Fruit fly (Drosophila melanogaster) ovary, adult (tissue): Measurements from ENCODE around the gene CG11588.

Source experiments
- CG17801 ChIP-seq: fragments of 200-800 bp; optimal IDR thresholded peaks from 2 replicates; lab custom pipeline; 2019; ENCODE audit warnings: missing biosample characterization, mild to moderate bottlenecking, missing genetic modification characterization, moderate library complexity; ENCODE audit not compliant: partially characterized antibody

CG11588 gene

dm6 chr3L:11921213-11921612, at the start of gene CG11588:
CG11588 (plus strand) TSS chr3L:11921513.
- no peak for TF ChIP-seq CG17801 (GFP tag; lab: Kevin White, UChicago)

dm6 chr3L:11874758-11875157, 46.6 kb upstream of the CG11588 start:
- no peak for TF ChIP-seq CG17801 (GFP tag; lab: Kevin White, UChicago)

DNA sequence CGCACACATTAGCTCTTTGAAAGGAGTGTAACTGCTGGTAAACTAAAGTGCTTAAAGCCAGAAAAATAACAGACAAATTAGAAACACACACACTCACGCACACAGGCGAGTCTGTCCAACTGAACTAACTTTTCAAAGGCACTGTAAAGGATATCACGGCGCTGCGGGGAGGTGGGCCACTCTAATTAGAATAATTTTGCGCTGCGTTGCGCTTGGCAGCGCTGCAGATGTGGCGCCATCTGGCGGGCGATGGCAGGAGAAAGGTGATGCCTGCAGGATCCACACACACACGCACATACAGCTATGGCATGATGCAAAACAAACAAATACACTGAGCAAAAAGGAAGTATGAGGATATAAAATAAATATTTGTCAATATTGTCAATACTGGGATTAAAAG, 45.3 kb upstream of the CG11588 start:
- TF ChIP-seq CG17801 (GFP tag; lab: Kevin White, UChicago), result no peak

DNA sequence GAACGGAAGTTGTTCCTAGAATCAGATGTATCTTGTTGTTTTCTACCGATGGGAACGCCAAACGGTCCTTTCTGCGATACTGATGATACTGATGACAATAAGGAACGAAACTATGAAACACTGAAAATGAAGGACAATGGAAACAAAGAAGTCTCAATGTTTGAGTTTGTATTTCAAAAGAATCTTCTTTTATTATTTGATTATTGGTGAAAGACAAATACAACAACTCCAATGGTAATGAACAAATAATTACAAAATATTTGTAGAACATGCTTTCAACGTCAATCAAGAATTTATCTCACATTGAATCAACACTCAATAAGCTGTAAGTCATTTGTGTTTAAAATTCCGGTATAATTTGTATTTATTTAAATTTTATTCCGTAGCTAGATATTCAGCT, 42.5 kb upstream of the CG11588 start, which contains the start of gene Sprn:
Gene Sprn, plus strand, starts transcription at position 301 of the 400 bp plus-strand sequence.
- no peak for TF ChIP-seq CG17801 (GFP tag; lab: Kevin White, UChicago)

dm6 chr3L:11881084-11881483, 40.2 kb upstream of the CG11588 start, which contains the start of gene CCDC151:
CCDC151 (plus strand) TSS chr3L:11881384.
- TF ChIP-seq CG17801 (GFP tag; lab: Kevin White, UChicago), result no peak

DNA sequence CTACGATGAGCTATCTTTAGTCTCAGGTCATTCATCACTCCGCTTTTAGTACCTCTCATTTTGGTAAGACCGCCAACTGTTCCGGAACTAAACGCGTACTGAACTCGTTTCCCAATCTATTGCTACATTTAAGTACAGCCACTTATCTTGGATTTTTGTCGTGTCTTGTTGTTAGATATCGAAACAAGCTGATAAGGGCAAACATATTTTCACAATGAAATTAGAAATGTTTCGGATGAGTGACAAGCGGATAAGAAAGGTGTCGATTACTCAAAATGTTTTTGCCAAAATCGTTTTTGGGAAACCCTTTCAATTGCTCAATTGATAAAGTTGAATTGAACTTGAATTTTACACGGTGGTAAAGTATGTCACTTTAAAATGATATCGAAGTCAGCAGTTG, 32.4 kb upstream of the CG11588 start, which contains the start of gene CG5897:
Gene CG5897, minus strand, starts transcription at position 101 of the 400 bp plus-strand sequence.
- no peak for TF ChIP-seq CG17801 (GFP tag; lab: Kevin White, UChicago)

- no peak for TF ChIP-seq CG17801 (GFP tag; lab: Kevin White, UChicago)
These were observed 28.5 kb upstream of the CG11588 start for dm6 chr3L:11892766-11893165.

DNA sequence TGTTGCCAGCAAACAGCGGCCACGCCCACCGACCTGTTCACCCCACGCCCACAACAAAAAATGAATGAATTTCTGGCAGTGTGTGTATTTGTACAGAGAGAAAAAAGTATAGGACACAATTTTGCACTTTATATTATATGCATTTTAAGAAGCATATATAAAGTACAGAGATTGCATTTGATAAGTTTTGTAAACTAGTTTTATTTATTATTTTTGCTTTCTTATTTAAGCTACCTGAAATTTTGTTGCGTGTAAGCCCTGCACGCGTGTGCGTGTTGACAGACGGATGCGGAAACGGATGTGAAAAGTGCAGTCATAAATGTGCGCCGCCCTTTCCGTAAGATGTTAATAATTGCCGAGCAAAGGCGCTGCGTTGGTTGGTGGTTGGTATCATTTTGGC, 24.6 kb upstream of the CG11588 start:
- TF ChIP-seq CG17801 (GFP tag; lab: Kevin White, UChicago), result no peak

dm6 chr3L:11918217-11918616, 3.1 kb upstream of the CG11588 start:
- no peak for TF ChIP-seq CG17801 (GFP tag; lab: Kevin White, UChicago)

dm6 chr3L:11924657-11925056, 3.3 kb downstream of the CG11588 start, which contains the start of gene SdhAL:
SdhAL (minus strand) TSS chr3L:11924757.
- no peak for TF ChIP-seq CG17801 (GFP tag; lab: Kevin White, UChicago)

- no peak for TF ChIP-seq CG17801 (GFP tag; lab: Kevin White, UChicago)
These were observed 4.1 kb downstream of the CG11588 start for dm6 chr3L:11925382-11925781.

DNA sequence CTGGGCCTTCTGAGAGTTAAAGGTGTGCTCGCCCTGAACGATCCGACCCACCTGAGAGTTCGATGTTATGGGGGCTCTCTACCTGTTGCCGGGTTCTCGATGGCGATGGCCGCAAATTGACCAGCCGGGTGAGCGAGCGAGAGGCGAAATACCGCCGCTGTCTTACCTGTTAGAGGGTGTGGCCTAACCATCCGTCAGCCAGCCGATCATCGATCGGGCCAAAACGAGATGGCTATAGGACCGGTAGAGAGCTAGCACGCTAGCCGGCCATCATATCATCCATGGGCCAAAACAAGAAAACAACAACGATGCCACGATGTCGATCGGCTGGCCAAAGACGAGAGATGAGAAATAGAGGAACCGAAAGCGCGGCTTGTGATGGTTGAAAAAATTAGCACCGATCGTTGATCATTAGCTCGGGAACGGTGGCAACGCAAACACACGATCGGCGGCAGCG, 6.0 kb downstream of the CG11588 start, which contains the start of gene byn:
Gene byn, plus strand, starts transcription at position 407 of the 457 bp plus-strand sequence.
- no peak for TF ChIP-seq CG17801 (GFP tag; lab: Kevin White, UChicago)

- no peak for TF ChIP-seq CG17801 (GFP tag; lab: Kevin White, UChicago)
These were observed 10.3 kb downstream of the CG11588 start for dm6 chr3L:11931619-11932018.

dm6 chr3L:11937270-11937669, 16.0 kb downstream of the CG11588 start:
- TF ChIP-seq CG17801 (GFP tag; lab: Kevin White, UChicago), result no peak

DNA sequence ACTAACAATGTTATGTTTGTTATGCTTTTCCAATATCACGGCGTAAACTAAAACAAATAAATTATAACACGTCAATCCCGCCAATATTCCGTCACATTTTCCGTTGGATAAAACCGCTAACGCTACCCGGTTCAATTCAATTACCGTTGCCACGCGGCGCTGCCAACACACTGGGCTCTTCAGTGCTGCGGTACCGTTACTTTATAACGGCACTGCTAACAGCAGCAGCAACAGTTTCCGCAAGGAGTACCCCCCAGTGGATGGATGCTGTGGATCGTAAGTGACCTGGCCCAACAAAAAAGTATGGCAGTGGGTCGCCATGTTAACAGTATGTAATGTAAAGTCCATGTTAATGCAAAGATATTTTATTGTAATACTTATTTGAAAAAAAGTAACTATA, 17.4 kb downstream of the CG11588 start, which contains the start of gene CG44837:
Gene CG44837, minus strand, starts transcription at position 157 of the 400 bp plus-strand sequence.
- no peak for TF ChIP-seq CG17801 (GFP tag; lab: Kevin White, UChicago)

dm6 chr3L:11941612-11942011, 20.3 kb downstream of the CG11588 start, which contains the start of gene Rpt4R:
Rpt4R (plus strand) TSS chr3L:11941912.
- no peak for TF ChIP-seq CG17801 (GFP tag; lab: Kevin White, UChicago)
